Worm (Caenorhabditis elegans): ENCODE measurements around the gene srx-76.

DNA sequence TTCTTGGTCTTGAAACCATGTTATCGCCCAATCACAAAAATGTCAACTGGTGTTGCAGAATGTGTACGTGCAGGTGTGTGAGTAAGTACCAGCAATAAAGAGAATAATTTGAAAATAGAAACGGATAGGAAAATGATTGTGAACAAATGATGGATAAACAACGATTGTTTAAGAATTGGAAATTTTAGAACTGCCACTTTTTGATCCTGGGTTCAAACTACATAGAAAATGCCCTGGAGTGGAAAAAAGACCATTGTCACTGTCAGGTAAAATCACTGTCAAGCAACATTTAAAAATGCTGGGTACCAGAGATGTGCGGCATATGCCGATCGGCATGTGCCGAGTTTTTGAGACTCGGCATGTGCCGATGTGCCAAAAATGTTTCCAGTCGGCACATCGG lies 8.4 kb upstream of the srx-76 start:
- TF ChIP-seq elt-3 (tag; optimal IDR thresholded peaks at IDR 0.05), result no peak
- TF ChIP-seq nhr-77 (tag; optimal IDR thresholded peaks at IDR 0.05), result no peak
- no peak for TF ChIP-seq zag-1 (tag; optimal IDR thresholded peaks at IDR 0.05)
- TF ChIP-seq ztf-11 (tag; optimal IDR thresholded peaks at IDR 0.05), result no peak

All from whole organism, L3 larva.